Fruit fly (Drosophila melanogaster) whole organism, embryonic: ENCODE measurements around the gene bwa.

ENCODE experiments used
- BtbVII ChIP-seq: fragments of 200-800 bp; sonication (Bioruptor generic); optimal IDR thresholded peaks from 3 replicates; lab custom pipeline; 2017; ENCODE audit warnings: missing biosample characterization, mild to moderate bottlenecking, missing genetic modification characterization
- C15 ChIP-seq: fragments of 200-800 bp; sonication (Bioruptor generic); IDR thresholded peaks from 3 replicates; pipeline ENCODE4 v1.3.6; 2022; ENCODE audit warnings: missing biosample characterization, missing genetic modification characterization
- CG11085 ChIP-seq: fragments of 200-800 bp; sonication (Bioruptor generic); IDR thresholded peaks from 2 replicates; pipeline ENCODE4 v1.3.6; 2022; ENCODE audit warnings: missing biosample characterization, missing genetic modification characterization
- CG11695 ChIP-seq: fragments of 200-800 bp; sonication (Bioruptor generic); IDR thresholded peaks from 3 replicates; pipeline ENCODE4 v1.3.6; 2022; ENCODE audit warnings: missing biosample characterization, missing genetic modification characterization
- CG12071 ChIP-seq: fragments of 200-800 bp; sonication (Bioruptor generic); optimal IDR thresholded peaks from 3 replicates; lab custom pipeline; 2018; ENCODE audit warnings: missing biosample characterization, mild to moderate bottlenecking, missing genetic modification characterization
- CG12155 ChIP-seq: fragments of 200-800 bp; sonication (Bioruptor generic); optimal IDR thresholded peaks from 3 replicates; lab custom pipeline; 2016; ENCODE audit warnings: missing biosample characterization, missing genetic modification characterization
- CG12391 ChIP-seq: fragments of 200-800 bp; sonication (Bioruptor generic); optimal IDR thresholded peaks from 3 replicates; lab custom pipeline; 2018; ENCODE audit warnings: missing biosample characterization, mild to moderate bottlenecking, missing genetic modification characterization, moderate library complexity
- CG12659 ChIP-seq: fragments of 200-800 bp; sonication (Bioruptor generic); optimal IDR thresholded peaks from 3 replicates; lab custom pipeline; 2017; ENCODE audit warnings: mild to moderate bottlenecking, missing biosample characterization, missing genetic modification reagents, missing genetic modification characterization
- CG13775 ChIP-seq: fragments of 200-800 bp; sonication (Bioruptor generic); optimal IDR thresholded peaks from 3 replicates; lab custom pipeline; 2017; ENCODE audit warnings: missing biosample characterization, mild to moderate bottlenecking, missing genetic modification characterization
- CG14860 ChIP-seq: fragments of 200-800 bp; sonication (Bioruptor generic); IDR thresholded peaks from 3 replicates; pipeline ENCODE4 v1.3.6; 2022; ENCODE audit warnings: missing biosample characterization, missing genetic modification characterization; ENCODE audit not compliant: partially characterized antibody
- CG15514 ChIP-seq: fragments of 200-800 bp; sonication (Bioruptor generic); optimal IDR thresholded peaks from 3 replicates; lab custom pipeline; 2017; ENCODE audit warnings: missing biosample characterization, missing genetic modification characterization, mild to moderate bottlenecking, moderate library complexity, missing genetic modification reagents
- CG15601 ChIP-seq: fragments of 200-800 bp; sonication (Bioruptor generic); optimal IDR thresholded peaks from 3 replicates; lab custom pipeline; 2019; ENCODE audit warnings: missing biosample characterization, mild to moderate bottlenecking, missing genetic modification characterization, moderate library complexity
- CG16779 ChIP-seq: fragments of 200-800 bp; sonication (Bioruptor generic); IDR thresholded peaks from 2 replicates; pipeline ENCODE4 v1.3.6; 2022; ENCODE audit warnings: missing biosample characterization, missing genetic modification characterization
- CG1792 ChIP-seq: fragments of 200-800 bp; sonication (Bioruptor generic); optimal IDR thresholded peaks from 2 replicates; lab custom pipeline; 2016; ENCODE audit warnings: missing biosample characterization, missing genetic modification characterization
- CG18011 ChIP-seq: fragments of 200-800 bp; sonication (Bioruptor generic); optimal IDR thresholded peaks from 2 replicates; lab custom pipeline; 2017; ENCODE audit warnings: missing biosample characterization, missing genetic modification characterization, mild to moderate bottlenecking, moderate library complexity, missing genotype
- CG6175 ChIP-seq: fragments of 200-800 bp; sonication (Bioruptor generic); IDR thresholded peaks from 3 replicates; pipeline ENCODE4 v1.3.6; 2022; ENCODE audit warnings: missing biosample characterization, missing genetic modification characterization
- CG6813 ChIP-seq: fragments of 200-800 bp; sonication (Bioruptor generic); optimal IDR thresholded peaks from 2 replicates; lab custom pipeline; 2017; ENCODE audit warnings: missing biosample characterization, missing genetic modification characterization, mild to moderate bottlenecking, moderate library complexity, missing genetic modification reagents
- CG7928 ChIP-seq: fragments of 200-800 bp; sonication (Bioruptor generic); optimal IDR thresholded peaks from 2 replicates; lab custom pipeline; 2017; ENCODE audit warnings: missing biosample characterization, mild to moderate bottlenecking, missing genetic modification characterization
- CG8765 ChIP-seq: fragments of 200-800 bp; sonication (Bioruptor generic); IDR thresholded peaks from 2 replicates; pipeline ENCODE4 v1.3.6; 2022; ENCODE audit warnings: missing biosample characterization, missing genetic modification characterization
- CG9817 ChIP-seq: fragments of 200-800 bp; sonication (Bioruptor generic); optimal IDR thresholded peaks from 2 replicates; lab custom pipeline; 2018; ENCODE audit warnings: missing biosample characterization, mild to moderate bottlenecking, missing genetic modification characterization, moderate library complexity
- Dref ChIP-seq: fragments of 200-800 bp; sonication (Bioruptor generic); IDR thresholded peaks from 2 replicates; pipeline ENCODE4 v1.3.6; 2022; ENCODE audit warnings: missing biosample characterization, missing genetic modification characterization
- Hr78 ChIP-seq, 2 experiments: fragments of 200-800 bp in 1 of 2; fragments of >200 bp in 1 of 2; sonication (Bioruptor generic) in 1 of 2; optimal IDR thresholded peaks; 2 replicates each; lab custom pipeline; 2017 to 2019; ENCODE audit warnings: missing biosample characterization in 2 of 2, missing genetic modification characterization in 2 of 2, mild to moderate bottlenecking in 1 of 2, moderate library complexity in 1 of 2
- Pdp1 ChIP-seq, 2 experiments: fragments of 200-800 bp; sonication (Bioruptor generic); optimal IDR thresholded peaks; 3 replicates each; lab custom pipeline; 2016; ENCODE audit warnings: missing biosample characterization in 2 of 2, missing genetic modification characterization in 2 of 2, mild to moderate bottlenecking in 1 of 2, moderate library complexity in 1 of 2
- Side ChIP-seq: fragments of 200-800 bp; sonication (Bioruptor generic); optimal IDR thresholded peaks from 2 replicates; lab custom pipeline; 2016; ENCODE audit warnings: missing biosample characterization, missing genetic modification characterization
- Sry-β ChIP-seq: fragments of 200-800 bp; sonication (Bioruptor generic); optimal IDR thresholded peaks from 2 replicates; lab custom pipeline; 2018; ENCODE audit warnings: missing biosample characterization, mild to moderate bottlenecking, missing genetic modification characterization, moderate library complexity
- Ssrp ChIP-seq: fragments of 200-800 bp; sonication (Bioruptor generic); optimal IDR thresholded peaks from 2 replicates; lab custom pipeline; 2018; ENCODE audit warnings: missing biosample characterization, mild to moderate bottlenecking, missing genetic modification characterization, moderate library complexity
- abd-A ChIP-seq: fragments of 200-800 bp; sonication (Bioruptor generic); optimal IDR thresholded peaks from 3 replicates; lab custom pipeline; 2019; ENCODE audit warnings: missing biosample characterization, mild to moderate bottlenecking, missing genetic modification characterization, moderate library complexity
- grn ChIP-seq: fragments of 200-800 bp; sonication (Bioruptor generic); optimal IDR thresholded peaks from 3 replicates; lab custom pipeline; 2017; ENCODE audit warnings: missing biosample characterization, missing genetic modification characterization
- ham ChIP-seq: fragments of 200-800 bp; sonication (Bioruptor generic); IDR thresholded peaks from 2 replicates; pipeline ENCODE4 v1.3.6; 2022; ENCODE audit warnings: missing biosample characterization, missing genetic modification characterization
- lab ChIP-seq: fragments of 200-800 bp; sonication (Bioruptor generic); optimal IDR thresholded peaks from 3 replicates; lab custom pipeline; 2017; ENCODE audit warnings: missing biosample characterization, missing genetic modification characterization, mild to moderate bottlenecking, moderate library complexity, missing genetic modification reagents
- rib ChIP-seq: fragments of 200-800 bp; sonication (Bioruptor generic); IDR thresholded peaks from 2 replicates; pipeline ENCODE4 v1.3.6; 2022; ENCODE audit warnings: missing biosample characterization, missing genetic modification characterization
- sd ChIP-seq: fragments of 200-800 bp; sonication (Bioruptor generic); optimal IDR thresholded peaks from 3 replicates; lab custom pipeline; 2018; ENCODE audit warnings: missing biosample characterization, mild to moderate bottlenecking, missing genetic modification characterization, moderate library complexity
- seq ChIP-seq: fragments of 200-800 bp; sonication (Bioruptor generic); IDR thresholded peaks from 2 replicates; pipeline ENCODE4 v1.3.6; 2022; ENCODE audit warnings: missing biosample characterization, missing genetic modification characterization
- slou ChIP-seq: fragments of 200-800 bp; sonication (Bioruptor generic); optimal IDR thresholded peaks from 3 replicates; lab custom pipeline; 2016; ENCODE audit warnings: missing biosample characterization, missing genetic modification characterization
- sr ChIP-seq: fragments of 200-800 bp; sonication (Bioruptor generic); IDR thresholded peaks from 3 replicates; pipeline ENCODE4 v1.3.6; 2022; ENCODE audit warnings: missing biosample characterization, missing genetic modification characterization
- stwl ChIP-seq: fragments of 200-800 bp; sonication (Bioruptor generic); optimal IDR thresholded peaks from 3 replicates; lab custom pipeline; 2018; ENCODE audit warnings: missing biosample characterization, mild to moderate bottlenecking, missing genetic modification characterization, moderate library complexity
- tx ChIP-seq: fragments of 200-800 bp; sonication (Bioruptor generic); optimal IDR thresholded peaks from 2 replicates; lab custom pipeline; 2016; ENCODE audit warnings: missing biosample characterization, missing genetic modification characterization
- unc-4 ChIP-seq: fragments of 200-800 bp; sonication (Bioruptor generic); IDR thresholded peaks from 2 replicates; pipeline ENCODE4 v1.3.6; 2022; ENCODE audit warnings: missing biosample characterization, missing genetic modification characterization; ENCODE audit not compliant: partially characterized antibody

The bwa gene

dm6 chr2L:20077423-20078401 lies 11.5 kb downstream of the bwa start (continued):
- peak; percentile 78 for TF ChIP-seq sd (tag; lab: Kevin White, UChicago)
- TF ChIP-seq grn: peak; percentile 95
- no peak for TF ChIP-seq unc-4 (GFP tag; lab: Robert Waterston, UW)
- TF ChIP-seq CG15601 (tag; lab: Kevin White, UChicago): peak; percentile 39
- TF ChIP-seq CG8765 (GFP tag; lab: Robert Waterston, UW): no peak
- no peak for TF ChIP-seq CG18011
- no peak for TF ChIP-seq seq (GFP tag; lab: Robert Waterston, UW)
- no peak for TF ChIP-seq CG14860
- TF ChIP-seq C15 (GFP tag; lab: Robert Waterston, UW): no peak
- no peak for TF ChIP-seq tx (GFP tag; lab: Kevin White, UChicago)
- TF ChIP-seq CG13775 (GFP tag; lab: Kevin White, UChicago): no peak
- no peak for TF ChIP-seq CG15514 (GFP tag; lab: Kevin White, UChicago)
- TF ChIP-seq Side (GFP tag; lab: Kevin White, UChicago): no peak
- no peak for TF ChIP-seq sr
- no peak for TF ChIP-seq CG16779
- no peak for TF ChIP-seq CG7928 (GFP tag; lab: Kevin White, UChicago)
- peak; percentile 15 for TF ChIP-seq CG6813 (GFP tag; lab: Kevin White, UChicago)
- peak; percentile 32 for TF ChIP-seq BtbVII
- no peak for TF ChIP-seq CG12155 (GFP tag; lab: Kevin White, UChicago)
- no peak for TF ChIP-seq stwl (tag; lab: Kevin White, UChicago)
- TF ChIP-seq Dref (GFP tag; lab: Robert Waterston, UW): no peak
- TF ChIP-seq ham (GFP tag; lab: Robert Waterston, UW): no peak
- TF ChIP-seq CG9817 (tag; lab: Kevin White, UChicago): no peak
- no peak for TF ChIP-seq CG11085 (GFP tag; lab: Robert Waterston, UW)
- TF ChIP-seq rib (GFP tag; lab: Robert Waterston, UW): no peak
- no peak for TF ChIP-seq abd-A (tag; lab: Kevin White, UChicago)
- no peak for TF ChIP-seq CG1792
- TF ChIP-seq Sry-β (GFP tag; lab: Kevin White, UChicago): no peak
- peak in 1 of 2 experiments; percentile 26 for TF ChIP-seq Hr78 (GFP tag; optimal IDR thresholded peaks at IDR 0.05; lab: Kevin White, UChicago)
- no peak for TF ChIP-seq slou (GFP tag; lab: Kevin White, UChicago)
- TF ChIP-seq lab (GFP tag; lab: Kevin White, UChicago): peak; percentile 42
- no peak for TF ChIP-seq CG12659 (GFP tag; lab: Kevin White, UChicago)
- no peak for TF ChIP-seq CG6175 (GFP tag; lab: Robert Waterston, UW)
- TF ChIP-seq CG11695 (GFP tag; lab: Robert Waterston, UW): no peak
- TF ChIP-seq CG12071: no peak
- TF ChIP-seq CG12391 (tag; lab: Kevin White, UChicago): no peak
- TF ChIP-seq Ssrp (tag; lab: Kevin White, UChicago): no peak
- no peak for TF ChIP-seq Pdp1 (GFP tag; optimal IDR thresholded peaks at IDR 0.05; lab: Kevin White, UChicago)
